Worm (Caenorhabditis elegans) whole organism, young adult: ENCODE results near the gene Y15E3A.4.

Experiments used
- F37B4.10 ChIP-seq: fragments of 200-800 bp; sonication (Bioruptor generic); IDR thresholded peaks from 2 replicates; pipeline ENCODE4 v1.3.6; 2022; ENCODE audit warnings: missing genetic modification characterization, missing compliant biosample characterization
- K12H6.12 ChIP-seq: fragments of 200-800 bp; sonication (Bioruptor generic); optimal IDR thresholded peaks from 2 replicates; lab custom pipeline; 2018; ENCODE audit warnings: mild to moderate bottlenecking, missing genetic modification characterization, missing compliant biosample characterization
- Y79H2A.3 ChIP-seq: fragments of 200-800 bp; sonication (Bioruptor generic); conservative IDR thresholded peaks from 2 replicates; pipeline ENCODE4 v1.3.6; 2022; ENCODE audit warnings: missing genetic modification reagents, missing genetic modification characterization, missing compliant biosample characterization
- ZK185.1 ChIP-seq: sonication (generic microtip); optimal IDR thresholded peaks from 2 replicates; lab custom pipeline; 2016; ENCODE audit warnings: mild to moderate bottlenecking, missing genetic modification characterization, missing compliant biosample characterization; ENCODE audit not compliant: poor library complexity, severe bottlenecking
- ama-1 ChIP-seq, 3 experiments: fragments of 150-350 bp in 1 of 3; sonication (generic microtip) in 2 of 3; optimal IDR thresholded peaks; 2 replicates each; lab custom pipeline; 2014 to 2018; ENCODE audit warnings: missing biosample characterization in 2 of 3, missing genetic modification characterization in 2 of 3, missing genetic modification reagents in 2 of 3
- attf-5 ChIP-seq: fragments of 200-800 bp; sonication (Bioruptor generic); optimal IDR thresholded peaks from 2 replicates; lab custom pipeline; 2018; ENCODE audit warnings: mild to moderate bottlenecking, missing genetic modification characterization, missing compliant biosample characterization
- cebp-1 ChIP-seq, 2 experiments: fragments of 200-800 bp in 1 of 2; sonication (Bioruptor generic) in 1 of 2; sonication (generic microtip) in 1 of 2; IDR thresholded peaks in 1 of 2; optimal IDR thresholded peaks in 1 of 2; 2 replicates each; pipeline versions ENCODE4 v1.3.6 to Lab custom; 2017 to 2022; ENCODE audit warnings: missing compliant biosample characterization in 2 of 2, missing genetic modification characterization in 2 of 2, mild to moderate bottlenecking in 1 of 2, missing genetic modification reagents in 1 of 2, moderate library complexity in 1 of 2
- cebp-2 ChIP-seq: fragments of 200-800 bp; sonication (Bioruptor generic); IDR thresholded peaks from 2 replicates; pipeline ENCODE4 v1.3.6; 2022; ENCODE audit warnings: missing genetic modification characterization, missing compliant biosample characterization
- ceh-27 ChIP-seq: fragments of 200-800 bp; sonication (Bioruptor generic); optimal IDR thresholded peaks from 2 replicates; lab custom pipeline; 2018; ENCODE audit warnings: mild to moderate bottlenecking, missing genetic modification characterization, moderate library complexity, missing compliant biosample characterization
- dox-1 ChIP-seq: fragments of 200-800 bp; sonication (Bioruptor generic); IDR thresholded peaks from 2 replicates; pipeline ENCODE4 v1.3.6; 2022; ENCODE audit warnings: missing genetic modification reagents, missing genetic modification characterization, missing compliant biosample characterization
- dpl-1 ChIP-seq: fragments of 150-350 bp; optimal IDR thresholded peaks from 2 replicates; lab custom pipeline; 2014; ENCODE audit warnings: missing biosample characterization, missing genetic modification reagents, missing genetic modification characterization
- efl-1 ChIP-seq: fragments of 150-350 bp; optimal IDR thresholded peaks from 2 replicates; lab custom pipeline; 2014; ENCODE audit warnings: missing biosample characterization, missing genetic modification reagents, missing genetic modification characterization
- egl-44 ChIP-seq: fragments of 200-800 bp; sonication (Bioruptor generic); IDR thresholded peaks from 2 replicates; pipeline ENCODE4 v1.3.6; 2022; ENCODE audit warnings: missing genetic modification reagents, missing genetic modification characterization, missing compliant biosample characterization
- ets-4 ChIP-seq: fragments of 200-800 bp; sonication (Bioruptor generic); optimal IDR thresholded peaks from 2 replicates; lab custom pipeline; 2018; ENCODE audit warnings: mild to moderate bottlenecking, missing genetic modification characterization, missing compliant biosample characterization
- fkh-3 ChIP-seq: sonication (generic microtip); optimal IDR thresholded peaks from 2 replicates; lab custom pipeline; 2016; ENCODE audit warnings: mild to moderate bottlenecking, missing genetic modification characterization, missing compliant biosample characterization
- hmg-1.2 ChIP-seq: fragments of 200-800 bp; sonication (Bioruptor generic); IDR thresholded peaks from 2 replicates; pipeline ENCODE4 v1.3.6; 2022; ENCODE audit warnings: missing genetic modification reagents, missing genetic modification characterization, missing compliant biosample characterization
- hrde-1 ChIP-seq: sonication (generic microtip); optimal IDR thresholded peaks from 2 replicates; lab custom pipeline; 2016; ENCODE audit warnings: missing genetic modification characterization, mild to moderate bottlenecking, missing compliant biosample characterization, moderate library complexity, missing genotype, missing genetic modification reagents, borderline replicate concordance
- lag-1 ChIP-seq: fragments of 200-800 bp; sonication (Bioruptor generic); IDR thresholded peaks from 2 replicates; pipeline ENCODE4 v1.3.6; 2022; ENCODE audit warnings: missing genetic modification reagents, missing genetic modification characterization, missing compliant biosample characterization
- lin-26 ChIP-seq: fragments of 200-800 bp; sonication (Bioruptor generic); IDR thresholded peaks from 2 replicates; pipeline ENCODE4 v1.3.6; 2022; ENCODE audit warnings: missing genetic modification reagents, missing genetic modification characterization, missing compliant biosample characterization
- lsy-27 ChIP-seq: sonication (generic microtip); optimal IDR thresholded peaks from 2 replicates; lab custom pipeline; 2017; ENCODE audit warnings: missing genetic modification characterization, mild to moderate bottlenecking, missing compliant biosample characterization, antibody characterized with exemption, missing genotype, borderline replicate concordance; ENCODE audit not compliant: insufficient read depth
- madf-6 ChIP-seq: fragments of 200-800 bp; sonication (Bioruptor generic); IDR thresholded peaks from 2 replicates; pipeline ENCODE4 v1.3.6; 2022; ENCODE audit warnings: missing genetic modification reagents, missing genetic modification characterization, missing compliant biosample characterization
- mcd-1 ChIP-seq: fragments of 200-800 bp; sonication (Bioruptor generic); IDR thresholded peaks from 2 replicates; pipeline ENCODE4 v1.3.6; 2022; ENCODE audit warnings: missing genetic modification reagents, missing genetic modification characterization, missing compliant biosample characterization
- nfya-2 ChIP-seq: fragments of 200-800 bp; sonication (Bioruptor generic); IDR thresholded peaks from 2 replicates; pipeline ENCODE4 v1.3.6; 2022; ENCODE audit warnings: missing genetic modification reagents, missing genetic modification characterization, missing compliant biosample characterization
- nhr-120 ChIP-seq: fragments of 200-800 bp; sonication (Bioruptor generic); IDR thresholded peaks from 2 replicates; pipeline ENCODE4 v1.3.6; 2022; ENCODE audit warnings: missing genetic modification characterization, missing compliant biosample characterization
- nhr-179 ChIP-seq: sonication (generic microtip); optimal IDR thresholded peaks from 2 replicates; lab custom pipeline; 2016; ENCODE audit warnings: mild to moderate bottlenecking, missing genetic modification characterization, missing compliant biosample characterization
- nhr-27 ChIP-seq: fragments of 200-800 bp; sonication (Bioruptor generic); optimal IDR thresholded peaks from 2 replicates; lab custom pipeline; 2018; ENCODE audit warnings: mild to moderate bottlenecking, missing genetic modification characterization, moderate library complexity, missing compliant biosample characterization
- nhr-80 ChIP-seq: sonication (generic microtip); optimal IDR thresholded peaks from 2 replicates; lab custom pipeline; 2016; ENCODE audit warnings: missing genetic modification characterization, missing compliant biosample characterization
- nhr-90 ChIP-seq: sonication (generic microtip); optimal IDR thresholded peaks from 2 replicates; lab custom pipeline; 2016; ENCODE audit warnings: missing genotype, mild to moderate bottlenecking, missing genetic modification characterization, missing compliant biosample characterization
- pbrm-1 ChIP-seq: fragments of 200-800 bp; sonication (Bioruptor generic); IDR thresholded peaks from 2 replicates; pipeline ENCODE4 v1.3.6; 2022; ENCODE audit warnings: missing genetic modification reagents, missing genetic modification characterization, missing compliant biosample characterization
- pha-4 ChIP-seq: fragments of 150-350 bp; sonication (generic microtip); optimal IDR thresholded peaks from 2 replicates; lab custom pipeline; 2014; ENCODE audit warnings: missing biosample characterization, missing genetic modification reagents, missing genetic modification characterization
- sea-2 ChIP-seq: fragments of 200-800 bp; sonication (Bioruptor generic); IDR thresholded peaks from 2 replicates; pipeline ENCODE4 v1.3.6; 2022; ENCODE audit warnings: missing genetic modification characterization, missing compliant biosample characterization
- snpc-1.1 ChIP-seq: sonication (generic microtip); optimal IDR thresholded peaks from 2 replicates; lab custom pipeline; 2017; ENCODE audit warnings: missing genetic modification characterization, mild to moderate bottlenecking, missing compliant biosample characterization, antibody characterized with exemption, moderate library complexity, missing genotype, missing genetic modification reagents; ENCODE audit not compliant: insufficient read depth
- snpc-1.3 ChIP-seq: sonication (generic microtip); optimal IDR thresholded peaks from 2 replicates; lab custom pipeline; 2017; ENCODE audit warnings: missing genetic modification characterization, mild to moderate bottlenecking, missing compliant biosample characterization, antibody characterized with exemption, moderate library complexity, missing genotype, missing genetic modification reagents; ENCODE audit not compliant: insufficient read depth
- tbp1 ChIP-seq: fragments of 200-800 bp; sonication (Bioruptor generic); optimal IDR thresholded peaks from 2 replicates; lab custom pipeline; 2018; ENCODE audit warnings: mild to moderate bottlenecking, missing genetic modification characterization, missing compliant biosample characterization
- unc-130 ChIP-seq: sonication (generic microtip); optimal IDR thresholded peaks from 2 replicates; lab custom pipeline; 2016; ENCODE audit warnings: missing genetic modification reagents, missing genetic modification characterization, missing compliant biosample characterization
- xnd-1 ChIP-seq: sonication (generic microtip); optimal IDR thresholded peaks from 2 replicates; lab custom pipeline; 2016; ENCODE audit warnings: missing genotype, missing genetic modification reagents, missing genetic modification characterization, missing compliant biosample characterization
- zim-3 ChIP-seq: sonication (generic microtip); optimal IDR thresholded peaks from 2 replicates; lab custom pipeline; 2017; ENCODE audit warnings: mild to moderate bottlenecking, missing genetic modification characterization, moderate library complexity, missing compliant biosample characterization
- ztf-22 ChIP-seq: fragments of 200-800 bp; sonication (Bioruptor generic); optimal IDR thresholded peaks from 2 replicates; lab custom pipeline; 2018; ENCODE audit warnings: mild to moderate bottlenecking, missing genetic modification characterization, moderate library complexity, missing compliant biosample characterization

Gene Y15E3A.4

DNA sequence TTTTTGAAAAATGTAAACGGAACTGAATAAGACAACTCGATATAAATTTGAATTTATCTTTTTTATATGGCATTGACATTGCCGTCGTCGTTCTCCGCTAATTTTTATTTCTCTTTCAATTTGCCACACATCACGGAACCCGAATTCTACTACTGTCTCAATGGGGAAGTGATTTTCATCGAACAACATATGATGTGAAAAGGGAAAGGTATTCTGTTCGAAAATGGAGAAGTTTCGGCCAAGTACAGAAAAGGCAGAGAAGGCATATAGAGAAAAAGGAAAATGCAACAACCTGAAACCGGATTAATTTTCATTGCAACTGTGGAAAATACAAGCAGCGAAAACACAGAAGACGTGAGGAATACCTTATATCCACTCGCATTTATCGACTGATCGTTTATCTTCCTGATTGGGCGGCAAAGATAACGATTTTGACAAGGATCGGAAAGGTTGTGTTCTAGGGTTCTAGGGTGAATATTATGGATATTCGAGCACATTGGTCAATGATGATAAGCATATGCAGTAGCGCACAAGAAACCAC lies 44.0 kb downstream of the Y15E3A.4 start:
- TF ChIP-seq pbrm-1, result no peak
- TF ChIP-seq nfya-2, result no peak
- TF ChIP-seq snpc-1.3, result no peak
- no peak for TF ChIP-seq dpl-1 (GFP tag; lab: Kevin White, UChicago)
- no peak for TF ChIP-seq ceh-27 (GFP tag; lab: Kevin White, UChicago)
- TF ChIP-seq unc-130, result no peak
- TF ChIP-seq nhr-90, result no peak
- TF ChIP-seq nhr-120, result no peak
- TF ChIP-seq cebp-2, result no peak
- TF ChIP-seq nhr-179 (tag; lab: Kevin White, UChicago), result no peak
- no peak for TF ChIP-seq mcd-1
- TF ChIP-seq K12H6.12 (tag; lab: Kevin White, UChicago), result no peak
- no peak for TF ChIP-seq F37B4.10 (GFP tag; lab: Robert Waterston, UW)
- TF ChIP-seq lin-26 (GFP tag; lab: Robert Waterston, UW), result no peak
- no peak for TF ChIP-seq snpc-1.1
- no peak for TF ChIP-seq nhr-80 (tag; lab: Kevin White, UChicago)
- no peak for TF ChIP-seq efl-1 (GFP tag; lab: Kevin White, UChicago)
- no peak for TF ChIP-seq pha-4 (tag; lab: Kevin White, UChicago)
- no peak for TF ChIP-seq hrde-1

DNA sequence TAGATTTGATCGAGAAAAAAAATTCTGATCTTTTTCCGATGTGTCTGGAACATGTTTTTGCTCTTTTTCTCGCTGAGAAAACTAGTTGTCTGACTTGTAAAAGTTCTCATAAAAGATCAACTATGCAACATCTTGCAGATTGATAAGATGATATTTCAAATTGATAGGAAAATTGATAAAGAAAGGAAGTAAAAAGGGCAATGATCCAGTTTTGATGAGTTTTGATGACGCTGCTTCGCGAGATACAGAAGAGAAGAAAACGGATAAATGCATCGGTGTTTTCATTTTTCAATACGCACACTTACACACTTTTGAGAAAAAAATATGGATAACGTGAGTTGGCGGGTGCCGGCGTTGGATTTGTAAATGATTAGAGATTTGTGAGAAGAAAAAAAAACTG lies 44.5 kb downstream of the Y15E3A.4 start:
- no peak for TF ChIP-seq ama-1 (optimal IDR thresholded peaks at IDR 0.05; lab: Kevin White, UChicago)
- TF ChIP-seq ama-1 (GFP tag; optimal IDR thresholded peaks at IDR 0.05; lab: Kevin White, UChicago), result no peak
- no peak for TF ChIP-seq Y79H2A.3
- TF ChIP-seq, all 124 proteins: peak for 0

DNA sequence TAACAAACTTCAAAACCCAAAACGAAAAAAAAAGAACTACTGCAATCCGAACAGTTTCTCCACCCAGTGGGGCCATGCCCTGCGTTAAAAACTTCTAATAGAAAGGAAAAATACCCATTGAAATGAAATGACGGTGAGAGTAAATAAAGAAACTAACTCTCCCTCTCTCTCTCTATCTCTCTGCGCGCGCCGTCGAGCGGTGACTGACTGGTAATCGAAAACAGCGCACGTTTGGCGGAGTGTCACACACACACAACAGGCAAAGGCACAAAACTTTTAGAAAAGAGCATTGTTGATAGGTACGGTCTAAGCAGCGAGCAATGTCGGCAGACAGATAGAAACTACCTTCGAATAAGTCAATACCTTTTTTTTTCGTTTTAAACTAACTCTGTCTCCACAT lies 45.8 kb downstream of the Y15E3A.4 start:
- TF ChIP-seq cebp-1 (GFP tag; IDR thresholded peaks at IDR 0.05; lab: Robert Waterston, UW) (peak; percentile 9; the same call in 1 of the 2 replicates), cebp-1 (tag; optimal IDR thresholded peaks at IDR 0.05; lab: Kevin White, UChicago) (peak; percentile 47), K12H6.12 (tag; lab: Kevin White, UChicago) (peak; percentile 3), dox-1 (GFP tag; lab: Robert Waterston, UW) (peak; percentile 64; the same call in 1 of the 2 replicates), sea-2 (GFP tag; lab: Robert Waterston, UW) (no peak), egl-44 (GFP tag; lab: Robert Waterston, UW) (no peak), attf-5 (peak; percentile 50), pha-4 (tag; lab: Kevin White, UChicago) (peak; percentile 14), xnd-1 (tag; lab: Kevin White, UChicago) (no peak), ztf-22 (no peak), nhr-80 (tag; lab: Kevin White, UChicago) (peak; percentile 69), ZK185.1 (no peak), hmg-1.2 (GFP tag; lab: Robert Waterston, UW) (peak; percentile 10; the same call in 1 of the 2 replicates), tbp1 (GFP tag; lab: Kevin White, UChicago) (no peak)

DNA sequence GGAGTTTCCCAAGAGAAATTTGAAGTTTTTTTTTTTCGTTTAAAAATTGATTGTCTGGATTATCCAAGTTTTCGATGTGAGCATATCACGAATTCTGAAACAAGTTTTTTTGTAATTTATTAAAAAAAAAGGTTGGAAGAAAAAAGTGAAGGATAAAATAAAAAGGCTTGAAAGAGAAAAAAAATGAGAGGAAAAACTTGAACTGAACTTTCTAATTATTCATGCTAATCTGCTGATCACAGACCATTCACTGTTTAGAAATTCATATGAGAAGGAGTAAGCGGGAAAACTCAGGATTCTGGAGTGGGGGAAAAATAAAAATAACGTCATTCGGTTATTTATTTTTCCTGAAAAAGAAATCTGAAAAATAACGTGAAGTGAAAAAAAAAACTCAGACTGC lies 47.0 kb downstream of the Y15E3A.4 start, which contains the start of gene svh-5:
svh-5 (minus strand) TSS at position 101 of the 400 bp plus-strand sequence.
- no peak for TF ChIP-seq pha-4 (tag; lab: Kevin White, UChicago)
- TF ChIP-seq ama-1 (optimal IDR thresholded peaks at IDR 0.05; lab: Kevin White, UChicago), result no peak
- TF ChIP-seq ama-1 (GFP tag; optimal IDR thresholded peaks at IDR 0.05; lab: Kevin White, UChicago), result peak in 1 of 2 experiments; percentile 3

DNA sequence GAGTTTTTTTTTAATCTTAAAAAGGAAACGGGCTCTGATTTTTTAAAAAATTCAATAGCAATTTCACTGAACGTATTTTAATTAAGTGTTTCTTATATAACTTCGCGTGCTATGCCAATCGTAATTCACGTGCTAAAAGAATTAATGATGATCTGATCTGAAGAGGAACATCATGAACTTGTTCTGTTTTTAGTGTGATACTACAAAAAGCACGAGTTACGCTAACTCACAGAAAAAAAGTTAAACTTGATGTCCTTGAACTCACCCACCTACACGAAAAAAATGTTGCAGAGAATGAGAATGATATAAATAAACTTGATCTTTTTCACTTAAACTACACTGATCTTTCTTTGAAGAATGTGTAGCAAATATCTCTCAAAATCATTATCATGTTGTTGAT lies 49.1 kb downstream of the Y15E3A.4 start:
- TF ChIP-seq fkh-3 (tag; lab: Kevin White, UChicago) (no peak), ets-4 (no peak), dpl-1 (GFP tag; lab: Kevin White, UChicago) (no peak), lsy-27 (tag; lab: Kevin White, UChicago) (no peak), nhr-27 (tag; lab: Kevin White, UChicago) (no peak), madf-6 (no peak), lag-1 (GFP tag; lab: Robert Waterston, UW) (no peak), zim-3 (tag; lab: Kevin White, UChicago) (no peak)
